Worm (Caenorhabditis elegans) whole organism, L1 larva: ENCODE results near the gene unc-6.

ENCODE experiments used
- ama-1 ChIP-seq: fragments of 150-350 bp; optimal IDR thresholded peaks from 2 replicates; lab custom pipeline; 2014
- dpl-1 ChIP-seq, 3 experiments: fragments of 150-350 bp in 2 of 3; sonication (generic microtip) in 1 of 3; optimal IDR thresholded peaks; 2 replicates each; lab custom pipeline; 2014 to 2017; ENCODE audit warnings: missing biosample characterization in 3 of 3, missing genetic modification characterization in 3 of 3, missing genetic modification reagents in 3 of 3
- hpl-2 ChIP-seq: fragments of 150-350 bp; optimal IDR thresholded peaks from 2 replicates; lab custom pipeline; 2014; ENCODE audit warnings: missing biosample characterization, missing genetic modification reagents, missing genetic modification characterization
- lin-13 ChIP-seq: fragments of 150-350 bp; optimal IDR thresholded peaks from 2 replicates; lab custom pipeline; 2014; ENCODE audit warnings: missing biosample characterization, missing genetic modification reagents, missing genetic modification characterization
- tbx-2 ChIP-seq: sonication (generic microtip); optimal IDR thresholded peaks from 2 replicates; lab custom pipeline; 2016; ENCODE audit warnings: missing genetic modification characterization, missing compliant biosample characterization

DNA sequence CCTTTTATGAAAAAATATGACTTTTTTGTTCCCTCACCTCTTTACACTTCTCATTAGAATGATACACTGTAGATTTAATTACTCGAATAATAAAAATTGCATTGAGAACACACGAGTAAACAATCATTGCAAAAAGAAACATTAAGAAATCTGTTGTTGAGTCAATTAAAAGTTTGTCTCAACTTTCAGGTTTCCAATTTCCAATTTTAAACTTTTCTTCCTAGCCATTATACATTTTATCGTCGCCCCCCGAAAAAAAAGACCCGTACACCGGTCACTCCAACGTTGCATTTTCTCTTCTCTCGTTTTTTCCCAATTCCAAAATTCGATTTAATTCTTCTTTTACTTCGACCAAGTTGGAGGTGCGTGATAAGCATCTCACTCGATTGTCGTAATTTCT is 50.4 kb downstream of the unc-6 start, which contains the start of gene C16E9.1:
- TF ChIP-seq ama-1 (lab: Kevin White, UChicago) (no peak), tbx-2 (tag; lab: Kevin White, UChicago) (no peak), lin-13 (GFP tag; lab: Kevin White, UChicago) (no peak), dpl-1 (GFP tag; optimal IDR thresholded peaks at IDR 0.05; lab: Kevin White, UChicago) (no peak), hpl-2 (GFP tag; lab: Kevin White, UChicago) (no peak)
